Worm (Caenorhabditis elegans) whole organism, mixed stage, embryonic: ENCODE measurements around the gene vha-2.
A peak's percentile ranks its signal among the peaks of the same experiment; 100 is the strongest.

Experiments
- M03D4.4 ChIP-seq: sonication (generic microtip); optimal IDR thresholded peaks from 2 replicates; lab custom pipeline; 2017; ENCODE audit warnings: mild to moderate bottlenecking, missing genetic modification characterization, missing compliant biosample characterization
- bed-3 ChIP-seq: fragments of 200-800 bp; sonication (Bioruptor generic); optimal IDR thresholded peaks from 3 replicates; lab custom pipeline; 2018; ENCODE audit warnings: mild to moderate bottlenecking, missing genetic modification characterization, moderate library complexity, missing compliant biosample characterization
- blmp-1 ChIP-seq: fragments of 150-350 bp; optimal IDR thresholded peaks from 2 replicates; lab custom pipeline; 2014; ENCODE audit warnings: missing biosample characterization, missing genetic modification characterization
- ceh-39 ChIP-seq: fragments of 150-350 bp; optimal IDR thresholded peaks from 2 replicates; lab custom pipeline; 2014; ENCODE audit warnings: missing biosample characterization, missing genetic modification characterization
- ceh-43 ChIP-seq: fragments of 200-800 bp; sonication (Bioruptor generic); optimal IDR thresholded peaks from 2 replicates; lab custom pipeline; 2018; ENCODE audit warnings: mild to moderate bottlenecking, missing genetic modification characterization, moderate library complexity, missing compliant biosample characterization
- ceh-83 ChIP-seq: fragments of 200-800 bp; sonication (Bioruptor generic); optimal IDR thresholded peaks from 2 replicates; lab custom pipeline; 2018; ENCODE audit warnings: mild to moderate bottlenecking, missing genetic modification characterization, missing compliant biosample characterization
- ces-1 ChIP-seq: fragments of 150-350 bp; optimal IDR thresholded peaks from 2 replicates; lab custom pipeline; 2014; ENCODE audit warnings: missing biosample characterization, missing genetic modification reagents, missing genetic modification characterization
- cnd-1 ChIP-seq: fragments of 200-800 bp; sonication (Bioruptor generic); optimal IDR thresholded peaks from 2 replicates; lab custom pipeline; 2018; ENCODE audit warnings: mild to moderate bottlenecking, missing genetic modification characterization, missing compliant biosample characterization
- drap-1 ChIP-seq: fragments of 200-800 bp; sonication (Bioruptor generic); optimal IDR thresholded peaks from 3 replicates; lab custom pipeline; 2018; ENCODE audit warnings: mild to moderate bottlenecking, missing genetic modification characterization, missing compliant biosample characterization
- elt-1 ChIP-seq: sonication (generic microtip); optimal IDR thresholded peaks from 2 replicates; lab custom pipeline; 2017; ENCODE audit warnings: missing genetic modification characterization, mild to moderate bottlenecking, missing compliant biosample characterization, antibody characterized with exemption, moderate library complexity, borderline replicate concordance; ENCODE audit not compliant: insufficient read depth
- elt-3 ChIP-seq: fragments of 150-350 bp; optimal IDR thresholded peaks from 2 replicates; lab custom pipeline; 2014; ENCODE audit warnings: missing biosample characterization, missing genetic modification characterization
- flh-1 ChIP-seq: fragments of 200-800 bp; sonication (Bioruptor generic); optimal IDR thresholded peaks from 2 replicates; lab custom pipeline; 2018; ENCODE audit warnings: mild to moderate bottlenecking, missing genetic modification characterization, moderate library complexity, missing compliant biosample characterization
- ham-2 ChIP-seq: fragments of 200-800 bp; sonication (Bioruptor generic); optimal IDR thresholded peaks from 2 replicates; lab custom pipeline; 2018; ENCODE audit warnings: mild to moderate bottlenecking, missing genetic modification characterization, missing compliant biosample characterization
- hlh-1 ChIP-seq: fragments of 150-350 bp; optimal IDR thresholded peaks from 2 replicates; lab custom pipeline; 2014; ENCODE audit warnings: missing biosample characterization, missing genetic modification reagents, missing genetic modification characterization
- lin-13 ChIP-seq: fragments of 150-350 bp; optimal IDR thresholded peaks from 2 replicates; lab custom pipeline; 2014; ENCODE audit warnings: missing biosample characterization, missing genetic modification characterization
- lin-32 ChIP-seq: fragments of 200-800 bp; sonication (Bioruptor generic); optimal IDR thresholded peaks from 2 replicates; lab custom pipeline; 2018; ENCODE audit warnings: mild to moderate bottlenecking, missing genetic modification characterization, missing compliant biosample characterization
- lsy-2 ChIP-seq: fragments of 150-350 bp; optimal IDR thresholded peaks from 2 replicates; lab custom pipeline; 2014; ENCODE audit warnings: missing biosample characterization, missing genetic modification characterization
- mab-5 ChIP-seq: fragments of 150-350 bp; optimal IDR thresholded peaks from 2 replicates; lab custom pipeline; 2014; ENCODE audit warnings: missing biosample characterization, missing genetic modification characterization
- mep-1 ChIP-seq: fragments of 150-350 bp; optimal IDR thresholded peaks from 2 replicates; lab custom pipeline; 2017; ENCODE audit warnings: missing biosample characterization, missing genetic modification reagents, missing genetic modification characterization, inconsistent platforms
- mls-2 ChIP-seq: sonication (generic microtip); optimal IDR thresholded peaks from 2 replicates; lab custom pipeline; 2016; ENCODE audit warnings: mild to moderate bottlenecking, missing genetic modification characterization, moderate library complexity, missing compliant biosample characterization
- nhr-12 ChIP-seq: fragments of 150-350 bp; optimal IDR thresholded peaks from 2 replicates; lab custom pipeline; 2014; ENCODE audit warnings: missing biosample characterization, missing genetic modification characterization
- nhr-2 ChIP-seq: fragments of 150-350 bp; optimal IDR thresholded peaks from 2 replicates; lab custom pipeline; 2014; ENCODE audit warnings: missing biosample characterization, missing genetic modification characterization
- nhr-237 ChIP-seq: fragments of 150-350 bp; optimal IDR thresholded peaks from 2 replicates; lab custom pipeline; 2014; ENCODE audit warnings: missing biosample characterization, missing genetic modification characterization
- nhr-28 ChIP-seq: fragments of 150-350 bp; optimal IDR thresholded peaks from 2 replicates; lab custom pipeline; 2014; ENCODE audit warnings: missing biosample characterization, missing genetic modification characterization
- nhr-76 ChIP-seq: sonication (generic microtip); optimal IDR thresholded peaks from 2 replicates; lab custom pipeline; 2017; ENCODE audit warnings: missing biosample characterization, missing genetic modification characterization
- pha-4 ChIP-seq: fragments of 150-350 bp; optimal IDR thresholded peaks from 2 replicates; lab custom pipeline; 2018; ENCODE audit warnings: missing biosample characterization, missing genetic modification reagents, missing genetic modification characterization
- sem-2 ChIP-seq: fragments of 200-800 bp; sonication (Bioruptor generic); optimal IDR thresholded peaks from 2 replicates; lab custom pipeline; 2018; ENCODE audit warnings: mild to moderate bottlenecking, missing genetic modification characterization, missing compliant biosample characterization
- snpc-4 ChIP-seq: fragments of 150-350 bp; optimal IDR thresholded peaks from 2 replicates; lab custom pipeline; 2014; ENCODE audit warnings: missing biosample characterization, missing genetic modification characterization
- sptf-1 ChIP-seq: sonication (generic microtip); optimal IDR thresholded peaks from 2 replicates; lab custom pipeline; 2017; ENCODE audit warnings: mild to moderate bottlenecking, missing genetic modification characterization, moderate library complexity, missing compliant biosample characterization
- tbx-8 ChIP-seq: fragments of 200-800 bp; sonication (Bioruptor generic); optimal IDR thresholded peaks from 2 replicates; lab custom pipeline; 2018; ENCODE audit warnings: mild to moderate bottlenecking, missing genetic modification characterization, moderate library complexity, missing compliant biosample characterization
- unc-120 ChIP-seq: sonication (generic microtip); optimal IDR thresholded peaks from 2 replicates; lab custom pipeline; 2017; ENCODE audit warnings: missing genetic modification characterization, missing compliant biosample characterization; ENCODE audit not compliant: poor library complexity, severe bottlenecking
- unc-39 ChIP-seq: fragments of 150-350 bp; optimal IDR thresholded peaks from 2 replicates; lab custom pipeline; 2014; ENCODE audit warnings: missing biosample characterization, missing genetic modification characterization
- unc-62 ChIP-seq: fragments of 150-350 bp; optimal IDR thresholded peaks from 2 replicates; lab custom pipeline; 2014; ENCODE audit warnings: missing biosample characterization, missing genetic modification reagents, missing genetic modification characterization
- zip-8 ChIP-seq: fragments of 150-350 bp; optimal IDR thresholded peaks from 2 replicates; lab custom pipeline; 2014; ENCODE audit warnings: missing biosample characterization, missing genetic modification characterization
- ztf-11 ChIP-seq: fragments of 150-350 bp; optimal IDR thresholded peaks from 2 replicates; lab custom pipeline; 2014; ENCODE audit warnings: missing biosample characterization, missing genetic modification characterization

vha-2 gene

DNA sequence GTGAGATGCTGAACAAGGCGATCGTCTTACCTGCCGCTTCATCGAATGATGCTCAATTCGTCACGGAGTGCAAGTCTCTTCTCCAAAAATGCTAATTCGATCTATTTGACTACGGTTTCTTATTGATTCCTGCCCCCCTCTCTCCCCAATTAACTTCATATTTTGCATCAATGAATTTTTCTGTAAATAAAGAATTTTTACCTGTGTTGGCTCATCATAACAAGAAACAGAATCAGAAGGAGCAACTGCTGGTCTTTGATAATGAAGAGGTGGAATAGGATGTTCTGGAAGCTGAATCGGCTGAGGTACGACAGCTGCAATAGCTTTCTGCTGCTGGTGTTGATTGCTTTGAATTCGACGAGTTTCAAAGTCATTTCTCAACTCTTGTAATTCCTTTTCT lies 21.8 kb upstream of the vha-2 start:
- TF ChIP-seq unc-39 (tag; lab: Kevin White, UChicago) (no peak), drap-1 (GFP tag; lab: Kevin White, UChicago) (no peak), mab-5 (tag; lab: Kevin White, UChicago) (no peak), sptf-1 (tag; lab: Kevin White, UChicago) (no peak), ceh-43 (GFP tag; lab: Kevin White, UChicago) (no peak), lin-32 (no peak)

DNA sequence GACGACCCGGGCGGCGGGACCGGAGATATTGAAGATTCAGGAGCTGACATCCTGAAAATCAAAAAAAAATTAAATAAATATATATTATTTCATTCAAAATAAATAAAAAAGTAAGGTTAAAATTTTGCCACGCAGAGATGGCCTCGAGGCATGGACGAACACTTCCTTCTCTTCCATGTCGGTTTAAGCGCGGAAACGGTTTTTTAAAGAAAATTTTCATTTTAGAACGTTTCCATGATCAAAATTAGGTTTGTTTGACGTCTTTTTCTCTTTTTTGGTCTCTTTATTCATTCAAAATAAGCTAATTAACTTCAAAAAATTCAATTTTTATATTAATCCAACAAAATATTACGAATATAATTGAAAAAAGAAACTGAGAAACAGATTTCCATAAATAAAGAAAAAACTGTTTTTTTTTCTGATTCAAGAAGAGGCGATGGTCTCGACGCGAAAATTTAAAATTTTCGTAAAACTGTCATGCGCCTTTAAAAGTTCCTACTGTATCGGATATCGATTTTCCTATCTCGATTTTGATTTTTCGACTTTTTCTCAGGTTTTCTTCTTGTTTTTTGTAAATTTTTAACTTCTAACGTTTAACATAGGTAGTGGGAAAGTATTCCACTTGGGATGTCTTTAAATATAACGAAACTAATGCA lies 19.7 kb upstream of the vha-2 start, which contains the start of gene gcc-2:
Gene gcc-2 (minus strand): TSS at position 51 of the 656 bp plus-strand sequence.
- TF ChIP-seq tbx-8 (GFP tag; lab: Kevin White, UChicago) (no peak), nhr-76 (tag; lab: Kevin White, UChicago) (no peak)

DNA sequence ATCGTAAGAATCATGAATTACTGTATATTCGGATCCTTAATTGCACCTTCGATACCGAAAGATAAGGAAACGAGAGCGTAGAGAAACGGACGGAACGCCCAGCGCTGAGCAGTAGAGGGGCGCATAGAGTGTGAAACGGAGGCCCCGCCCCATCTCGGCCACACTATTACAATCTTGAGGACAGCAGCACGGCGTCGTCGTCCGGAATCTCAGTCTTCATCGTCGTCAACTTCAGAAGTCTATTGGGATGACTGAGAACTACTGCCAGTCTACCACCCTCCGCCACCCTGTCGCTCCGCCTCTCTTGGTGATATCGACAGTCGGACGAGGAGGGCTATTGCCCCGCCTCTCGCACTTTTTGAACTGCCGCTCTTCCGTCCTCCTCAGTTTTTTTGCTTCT lies 17.2 kb upstream of the vha-2 start:
- TF ChIP-seq lin-32 (no peak), M03D4.4 (tag; lab: Kevin White, UChicago) (peak; percentile 19)
- TF ChIP-seq, all 35 proteins: peak for 1

DNA sequence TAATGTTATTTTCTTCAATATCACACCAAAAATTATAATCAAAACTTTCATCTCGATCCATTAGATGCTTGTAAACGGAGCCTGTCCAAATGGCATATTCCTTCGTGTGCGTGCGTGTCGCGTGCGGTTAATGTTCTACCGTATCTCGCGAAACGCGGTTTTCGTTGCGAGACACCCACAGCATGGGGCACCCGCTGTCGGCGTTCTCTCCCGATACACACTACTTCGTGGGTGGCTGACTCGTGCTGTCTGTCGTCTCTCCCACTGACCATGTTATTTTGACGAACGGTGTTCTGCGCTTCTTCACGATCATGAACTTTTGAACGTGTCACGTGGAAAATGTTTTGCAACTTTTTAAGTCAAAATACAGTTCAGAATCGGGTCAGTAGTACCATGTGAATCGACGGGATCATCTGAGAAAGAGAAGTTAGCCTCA lies 16.5 kb upstream of the vha-2 start:
- TF ChIP-seq nhr-76 (tag; lab: Kevin White, UChicago) (no peak), ces-1 (GFP tag; lab: Kevin White, UChicago) (peak; percentile 71), nhr-28 (tag; lab: Kevin White, UChicago) (no peak), blmp-1 (tag; lab: Kevin White, UChicago) (peak; percentile 48), lsy-2 (peak; percentile 99), zip-8 (tag; lab: Kevin White, UChicago) (no peak), nhr-12 (tag; lab: Kevin White, UChicago) (peak; percentile 75), elt-1 (tag; lab: Kevin White, UChicago) (no peak), elt-3 (tag; lab: Kevin White, UChicago) (peak; percentile 45), cnd-1 (tag; lab: Kevin White, UChicago) (peak; percentile 94), ceh-83 (GFP tag; lab: Kevin White, UChicago) (peak; percentile 94), mep-1 (tag; lab: Kevin White, UChicago) (peak; percentile 95), mls-2 (tag; lab: Kevin White, UChicago) (peak; percentile 92), nhr-237 (tag; lab: Kevin White, UChicago) (peak; percentile 86), mab-5 (tag; lab: Kevin White, UChicago) (peak; percentile 6), unc-120 (tag; lab: Kevin White, UChicago) (peak; percentile 91), bed-3 (GFP tag; lab: Kevin White, UChicago) (peak; percentile 57), M03D4.4 (tag; lab: Kevin White, UChicago) (peak; percentile 93), ztf-11 (tag; lab: Kevin White, UChicago) (peak; percentile 92), drap-1 (GFP tag; lab: Kevin White, UChicago) (peak; percentile 95), ceh-39 (peak; percentile 97), flh-1 (GFP tag; lab: Kevin White, UChicago) (no peak), lin-13 (tag; lab: Kevin White, UChicago) (peak; percentile 97), unc-39 (tag; lab: Kevin White, UChicago) (peak; percentile 39), pha-4 (tag; lab: Kevin White, UChicago) (peak; percentile 98), sptf-1 (tag; lab: Kevin White, UChicago) (peak; percentile 95), snpc-4 (tag; lab: Kevin White, UChicago) (no peak), tbx-8 (GFP tag; lab: Kevin White, UChicago) (peak; percentile 86), lin-32 (peak; percentile 83), nhr-2 (peak; percentile 25), ceh-43 (GFP tag; lab: Kevin White, UChicago) (peak; percentile 80), hlh-1 (tag; lab: Kevin White, UChicago) (peak; percentile 70), ham-2 (GFP tag; lab: Kevin White, UChicago) (peak; percentile 82), unc-62 (GFP tag; lab: Kevin White, UChicago) (peak; percentile 81), sem-2 (peak; percentile 82)
